Worm (Caenorhabditis elegans) whole organism, L1 larva: ENCODE data around the gene ttbk-7.

Experiments
- C16A3.4 ChIP-seq: fragments of 150-350 bp; optimal IDR thresholded peaks from 2 replicates; lab custom pipeline; 2014; ENCODE audit warnings: missing biosample characterization, missing genetic modification characterization
- F16B12.6 ChIP-seq: fragments of 150-350 bp; optimal IDR thresholded peaks from 2 replicates; lab custom pipeline; 2014; ENCODE audit warnings: missing biosample characterization, missing genetic modification characterization
- Y116A8C.19 ChIP-seq: sonication (generic microtip); optimal IDR thresholded peaks from 2 replicates; lab custom pipeline; 2016; ENCODE audit warnings: missing compliant biosample characterization, missing genetic modification characterization, borderline replicate concordance
- aha-1 ChIP-seq: fragments of 150-350 bp; optimal IDR thresholded peaks from 2 replicates; lab custom pipeline; 2014; ENCODE audit warnings: missing biosample characterization, missing genetic modification characterization
- alr-1 ChIP-seq: fragments of 200-800 bp; sonication (Bioruptor generic); optimal IDR thresholded peaks from 2 replicates; lab custom pipeline; 2018; ENCODE audit warnings: borderline replicate concordance, mild to moderate bottlenecking, missing genetic modification characterization, missing compliant biosample characterization
- ama-1 ChIP-seq: fragments of 150-350 bp; optimal IDR thresholded peaks from 2 replicates; lab custom pipeline; 2014
- blmp-1 ChIP-seq: fragments of 150-350 bp; optimal IDR thresholded peaks from 2 replicates; lab custom pipeline; 2014; ENCODE audit warnings: missing biosample characterization, missing genetic modification characterization
- ceh-63 ChIP-seq: fragments of 200-800 bp; sonication (Bioruptor generic); optimal IDR thresholded peaks from 2 replicates; lab custom pipeline; 2018; ENCODE audit warnings: mild to moderate bottlenecking, missing genetic modification characterization, missing compliant biosample characterization
- ceh-82 ChIP-seq, 3 experiments: fragments of 150-350 bp in 1 of 3; sonication (generic microtip) in 2 of 3; optimal IDR thresholded peaks; 2 replicates each; lab custom pipeline; 2014 to 2017; ENCODE audit warnings: missing biosample characterization in 3 of 3, missing genetic modification characterization in 3 of 3
- dsc-1 ChIP-seq: sonication (generic microtip); optimal IDR thresholded peaks from 2 replicates; lab custom pipeline; 2016; ENCODE audit warnings: mild to moderate bottlenecking, missing genetic modification characterization, missing compliant biosample characterization
- efl-1 ChIP-seq, 4 experiments: fragments of 150-350 bp; optimal IDR thresholded peaks in 3 of 4; peaks in 1 of 4; 1 replicate in 1 of 4; 2 replicates in 3 of 4; lab custom pipeline; 2014; ENCODE audit warnings: missing biosample characterization in 2 of 4, missing genetic modification characterization in 2 of 4, missing genetic modification reagents in 2 of 4
- elt-2 ChIP-seq: sonication (generic microtip); optimal IDR thresholded peaks from 2 replicates; lab custom pipeline; 2016; ENCODE audit warnings: missing genetic modification characterization, mild to moderate bottlenecking, inconsistent platforms, missing compliant biosample characterization, missing genetic modification reagents
- ets-5 ChIP-seq: fragments of 200-800 bp; sonication (Bioruptor generic); IDR thresholded peaks from 2 replicates; pipeline ENCODE4 v1.3.6; 2022; ENCODE audit warnings: missing genetic modification characterization, missing compliant biosample characterization
- fkh-10 ChIP-seq: sonication (generic microtip); optimal IDR thresholded peaks from 2 replicates; lab custom pipeline; 2017; ENCODE audit warnings: missing biosample characterization, missing genetic modification reagents, missing genetic modification characterization
- fkh-4 ChIP-seq: sonication (generic microtip); optimal IDR thresholded peaks from 2 replicates; lab custom pipeline; 2016; ENCODE audit warnings: missing compliant biosample characterization, missing genetic modification characterization, borderline replicate concordance
- fkh-8 ChIP-seq: sonication (generic microtip); optimal IDR thresholded peaks from 2 replicates; lab custom pipeline; 2016; ENCODE audit warnings: mild to moderate bottlenecking, missing genetic modification characterization, missing compliant biosample characterization
- hlh-4 ChIP-seq: sonication (generic microtip); optimal IDR thresholded peaks from 2 replicates; lab custom pipeline; 2016; ENCODE audit warnings: mild to moderate bottlenecking, missing genetic modification characterization, missing compliant biosample characterization
- isw-1 ChIP-seq: fragments of 200-800 bp; sonication (Bioruptor generic); IDR thresholded peaks from 2 replicates; pipeline ENCODE4 v1.3.6; 2022; ENCODE audit warnings: missing genetic modification characterization, missing compliant biosample characterization
- lin-13 ChIP-seq: fragments of 150-350 bp; optimal IDR thresholded peaks from 2 replicates; lab custom pipeline; 2014; ENCODE audit warnings: missing biosample characterization, missing genetic modification reagents, missing genetic modification characterization
- lin-14 ChIP-seq: fragments of 200-800 bp; sonication (Bioruptor generic); optimal IDR thresholded peaks from 2 replicates; lab custom pipeline; 2018; ENCODE audit warnings: mild to moderate bottlenecking, missing genetic modification characterization, moderate library complexity, missing compliant biosample characterization
- lin-35 ChIP-seq, 2 experiments: fragments of 150-350 bp; optimal IDR thresholded peaks; 2 replicates each; lab custom pipeline; 2014; ENCODE audit warnings: missing biosample characterization in 2 of 2, missing genetic modification characterization in 2 of 2, missing genetic modification reagents in 2 of 2
- lir-3 ChIP-seq: sonication (generic microtip); optimal IDR thresholded peaks from 2 replicates; lab custom pipeline; 2016; ENCODE audit warnings: mild to moderate bottlenecking, missing genetic modification characterization, moderate library complexity, missing compliant biosample characterization; ENCODE audit not compliant: poor library complexity
- lsy-2 ChIP-seq, 2 experiments: fragments of 150-350 bp; optimal IDR thresholded peaks; 2 replicates each; lab custom pipeline; 2014; ENCODE audit warnings: missing biosample characterization in 2 of 2, missing genetic modification characterization in 2 of 2
- mab-9 ChIP-seq: fragments of 200-800 bp; sonication (Bioruptor generic); IDR thresholded peaks from 2 replicates; pipeline ENCODE4 v1.3.6; 2022; ENCODE audit warnings: missing genetic modification reagents, missing genetic modification characterization, missing compliant biosample characterization
- mdl-1 ChIP-seq, 2 experiments: fragments of 150-350 bp; optimal IDR thresholded peaks; 2 replicates each; lab custom pipeline; 2014 to 2017; ENCODE audit warnings: missing biosample characterization in 2 of 2, missing genetic modification characterization in 2 of 2, inconsistent platforms in 1 of 2
- nhr-11 ChIP-seq: fragments of 150-350 bp; optimal IDR thresholded peaks from 2 replicates; lab custom pipeline; 2014; ENCODE audit warnings: missing biosample characterization, missing genetic modification characterization
- nhr-12 ChIP-seq: sonication (generic microtip); optimal IDR thresholded peaks from 2 replicates; lab custom pipeline; 2017; ENCODE audit warnings: missing biosample characterization, missing genetic modification characterization
- nhr-19 ChIP-seq: fragments of 200-800 bp; sonication (Bioruptor generic); conservative IDR thresholded peaks from 2 replicates; pipeline ENCODE4 v1.3.6; 2022; ENCODE audit warnings: missing genetic modification characterization, missing compliant biosample characterization
- nhr-20 ChIP-seq: sonication (generic microtip); optimal IDR thresholded peaks from 2 replicates; lab custom pipeline; 2016; ENCODE audit warnings: mild to moderate bottlenecking, missing genetic modification characterization, missing compliant biosample characterization
- nhr-28 ChIP-seq: fragments of 150-350 bp; optimal IDR thresholded peaks from 2 replicates; lab custom pipeline; 2014; ENCODE audit warnings: missing biosample characterization, missing genetic modification characterization
- nhr-71 ChIP-seq: sonication (generic microtip); optimal IDR thresholded peaks from 2 replicates; lab custom pipeline; 2016; ENCODE audit warnings: mild to moderate bottlenecking, missing genetic modification characterization, moderate library complexity, missing compliant biosample characterization
- nhr-76 ChIP-seq: sonication (generic microtip); optimal IDR thresholded peaks from 2 replicates; lab custom pipeline; 2017; ENCODE audit warnings: missing biosample characterization, missing genetic modification characterization
- nhr-85 ChIP-seq: sonication (generic microtip); peaks from one replicate; lab custom pipeline; 2016; ENCODE audit warnings: missing genetic modification characterization, inconsistent platforms, missing compliant biosample characterization
- pax-3 ChIP-seq: fragments of 200-800 bp; sonication (Bioruptor generic); optimal IDR thresholded peaks from 2 replicates; lab custom pipeline; 2018; ENCODE audit warnings: mild to moderate bottlenecking, missing genetic modification characterization, moderate library complexity, missing compliant biosample characterization
- sptf-1 ChIP-seq: fragments of 150-350 bp; optimal IDR thresholded peaks from 2 replicates; lab custom pipeline; 2014; ENCODE audit warnings: missing biosample characterization, missing genetic modification characterization
- swsn-7 ChIP-seq: sonication (generic microtip); optimal IDR thresholded peaks from 2 replicates; lab custom pipeline; 2016; ENCODE audit warnings: missing genetic modification characterization, missing compliant biosample characterization
- unc-30 ChIP-seq: sonication (generic microtip); optimal IDR thresholded peaks from 2 replicates; lab custom pipeline; 2017; ENCODE audit warnings: missing biosample characterization, missing genetic modification characterization
- unc-98 ChIP-seq: fragments of 200-800 bp; sonication (Bioruptor generic); IDR thresholded peaks from 2 replicates; pipeline ENCODE4 v1.3.6; 2022; ENCODE audit warnings: missing genetic modification characterization, missing compliant biosample characterization
- vab-15 ChIP-seq: sonication (generic microtip); optimal IDR thresholded peaks from 2 replicates; lab custom pipeline; 2017; ENCODE audit warnings: missing genotype, mild to moderate bottlenecking, missing genetic modification characterization, missing compliant biosample characterization
- zag-1 ChIP-seq: fragments of 150-350 bp; optimal IDR thresholded peaks from 2 replicates; lab custom pipeline; 2014; ENCODE audit warnings: missing biosample characterization, missing genetic modification characterization
- ztf-4 ChIP-seq: fragments of 150-350 bp; optimal IDR thresholded peaks from 2 replicates; lab custom pipeline; 2014; ENCODE audit warnings: missing biosample characterization, missing genetic modification characterization

Gene ttbk-7

ce11 chrV:12895772-12896171 is at the start of gene ttbk-7:
Gene ttbk-7 (minus strand): TSS chrV:12895872.
- TF ChIP-seq nhr-12 (tag; lab: Kevin White, UChicago) (no peak), dsc-1 (peak; percentile 57), F16B12.6 (tag; lab: Kevin White, UChicago) (no peak), nhr-11 (tag; lab: Kevin White, UChicago) (no peak)

- no peak for TF ChIP-seq lin-13 (GFP tag; lab: Kevin White, UChicago)
- no peak for TF ChIP-seq nhr-28 (tag; lab: Kevin White, UChicago)
- TF ChIP-seq mdl-1 (tag; optimal IDR thresholded peaks at IDR 0.05; lab: Kevin White, UChicago), result no peak
- TF ChIP-seq fkh-8, result no peak
- TF ChIP-seq nhr-85 (tag; lab: Kevin White, UChicago), result peak; percentile 62
Measured at ce11 chrV:12944775-12945174, 49.1 kb upstream of the ttbk-7 start, which contains the start of gene grl-2. Gene grl-2 (plus strand): TSS chrV:12945075.

ce11 chrV:12944229-12944628 is 48.6 kb upstream of the ttbk-7 start, which contains the start of gene T16G1.3:
Gene T16G1.3 (minus strand): TSS chrV:12944329.
- TF ChIP-seq ceh-63, result no peak
- no peak for TF ChIP-seq ets-5
- no peak for TF ChIP-seq unc-30
- TF ChIP-seq hlh-4 (tag; lab: Kevin White, UChicago), result no peak
- no peak for TF ChIP-seq fkh-8
- no peak for TF ChIP-seq nhr-19 (GFP tag; lab: Robert Waterston, UW)

DNA sequence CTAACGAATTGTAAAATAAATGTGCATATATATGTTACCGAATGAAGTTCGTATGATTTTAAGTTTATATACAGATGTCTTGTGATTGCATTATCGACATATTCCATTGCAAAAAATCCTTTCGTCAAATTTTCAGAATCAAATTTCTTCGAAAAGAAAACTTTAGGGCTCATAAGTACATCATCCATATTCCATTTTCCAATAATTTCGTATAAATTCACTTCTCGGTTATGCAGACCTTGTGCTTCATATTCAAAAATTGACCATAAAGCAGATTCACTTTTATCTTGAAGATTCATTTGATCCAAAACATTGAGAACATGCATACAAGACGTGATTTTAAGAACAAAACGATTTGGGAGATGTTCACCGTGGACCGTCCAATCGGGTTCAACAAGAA is 47.7 kb upstream of the ttbk-7 start:
- no peak for TF ChIP-seq nhr-11 (tag; lab: Kevin White, UChicago)
- no peak for TF ChIP-seq nhr-76 (tag; lab: Kevin White, UChicago)
- TF ChIP-seq mab-9, result no peak
- TF ChIP-seq nhr-28 (tag; lab: Kevin White, UChicago), result no peak
- TF ChIP-seq efl-1 (optimal IDR thresholded peaks at IDR 0.05; lab: Kevin White, UChicago), result no peak
- TF ChIP-seq efl-1 (GFP tag; optimal IDR thresholded peaks at IDR 0.05 in 1 of 2; lab: Kevin White, UChicago), result no peak
- TF ChIP-seq Y116A8C.19 (tag; lab: Kevin White, UChicago), result no peak
- no peak for TF ChIP-seq lir-3 (tag; lab: Kevin White, UChicago)
- no peak for TF ChIP-seq isw-1 (GFP tag; lab: Robert Waterston, UW)
- TF ChIP-seq unc-30, result no peak
- no peak for TF ChIP-seq swsn-7 (tag; lab: Kevin White, UChicago)
- no peak for TF ChIP-seq aha-1 (tag; lab: Kevin White, UChicago)
- TF ChIP-seq nhr-20 (tag; lab: Kevin White, UChicago), result no peak
- TF ChIP-seq fkh-10 (GFP tag; lab: Kevin White, UChicago), result no peak
- TF ChIP-seq unc-98 (GFP tag; lab: Robert Waterston, UW), result no peak
- TF ChIP-seq C16A3.4 (tag; lab: Kevin White, UChicago), result no peak
- TF ChIP-seq vab-15 (tag; lab: Kevin White, UChicago), result no peak
- no peak for TF ChIP-seq hlh-4 (tag; lab: Kevin White, UChicago)
- TF ChIP-seq alr-1 (tag; lab: Kevin White, UChicago), result no peak
- no peak for TF ChIP-seq zag-1 (tag; lab: Kevin White, UChicago)

ce11 chrV:12941797-12942474 is 46.3 kb upstream of the ttbk-7 start, which contains the start of gene T16G1.4:
Gene T16G1.4 (minus strand): TSS chrV:12941847.
- TF ChIP-seq fkh-4 (tag; lab: Kevin White, UChicago) (no peak), blmp-1 (tag; lab: Kevin White, UChicago) (no peak), fkh-8 (no peak), sptf-1 (tag; lab: Kevin White, UChicago) (no peak), efl-1 (optimal IDR thresholded peaks at IDR 0.05; lab: Kevin White, UChicago) (no peak), efl-1 (GFP tag; optimal IDR thresholded peaks at IDR 0.05 in 1 of 2; lab: Kevin White, UChicago) (peak in 1 of 2 experiments; percentile 46), lin-14 (GFP tag; lab: Kevin White, UChicago) (no peak), mab-9 (no peak), lsy-2 (tag; optimal IDR thresholded peaks at IDR 0.05; lab: Kevin White, UChicago) (no peak), nhr-71 (tag; lab: Kevin White, UChicago) (no peak), pax-3 (tag; lab: Kevin White, UChicago) (no peak), lin-35 (GFP tag; optimal IDR thresholded peaks at IDR 0.05; lab: Kevin White, UChicago) (peak in 1 of 2 experiments; percentile 22), ztf-4 (no peak), nhr-20 (tag; lab: Kevin White, UChicago) (peak; percentile 8), ceh-82 (tag; optimal IDR thresholded peaks at IDR 0.05; lab: Kevin White, UChicago) (no peak), ama-1 (lab: Kevin White, UChicago) (no peak), elt-2 (tag; lab: Kevin White, UChicago) (peak; percentile 88), unc-30 (no peak), isw-1 (GFP tag; lab: Robert Waterston, UW) (no peak)
- TF ChIP-seq, all 84 proteins: peak for 4
